Fruit fly (Drosophila melanogaster) whole organism, adult: ENCODE data around the gene CG15772.

Source experiments
- CG11617 ChIP-seq: fragments of 200-800 bp; sonication (Bioruptor generic); optimal IDR thresholded peaks from 2 replicates; lab custom pipeline; 2017; ENCODE audit warnings: mild to moderate bottlenecking, missing biosample characterization, missing genetic modification reagents, missing genetic modification characterization
- CG12768 ChIP-seq: fragments of 200-800 bp; sonication (Bioruptor generic); optimal IDR thresholded peaks from 2 replicates; lab custom pipeline; 2017; ENCODE audit warnings: missing biosample characterization, missing genetic modification characterization, mild to moderate bottlenecking, moderate library complexity, missing genetic modification reagents
- CG14711 ChIP-seq: fragments of 200-800 bp; sonication (Bioruptor generic); optimal IDR thresholded peaks from 2 replicates; lab custom pipeline; 2018; ENCODE audit warnings: missing biosample characterization, mild to moderate bottlenecking, missing genetic modification characterization, moderate library complexity
- CG1620 ChIP-seq: fragments of 200-800 bp; sonication (Bioruptor generic); optimal IDR thresholded peaks from 2 replicates; lab custom pipeline; 2016; ENCODE audit warnings: missing biosample characterization, missing genetic modification characterization
- CG33017 ChIP-seq: fragments of 200-800 bp; sonication (Bioruptor generic); optimal IDR thresholded peaks from 2 replicates; lab custom pipeline; 2018; ENCODE audit warnings: missing biosample characterization, mild to moderate bottlenecking, missing genetic modification characterization, moderate library complexity
- CG5204 ChIP-seq: fragments of 200-800 bp; sonication (Bioruptor generic); optimal IDR thresholded peaks from 2 replicates; lab custom pipeline; 2016; ENCODE audit warnings: missing biosample characterization, missing genetic modification characterization
- CG7045 ChIP-seq: fragments of 200-800 bp; sonication (Bioruptor generic); optimal IDR thresholded peaks from 2 replicates; lab custom pipeline; 2017; ENCODE audit warnings: missing biosample characterization, mild to moderate bottlenecking, missing genetic modification characterization
- CG7101 ChIP-seq: fragments of 200-800 bp; sonication (Bioruptor generic); optimal IDR thresholded peaks from 2 replicates; lab custom pipeline; 2018; ENCODE audit warnings: missing biosample characterization, mild to moderate bottlenecking, missing genetic modification characterization, moderate library complexity
- Clk ChIP-seq: fragments of 200-800 bp; sonication (Bioruptor generic); optimal IDR thresholded peaks from 2 replicates; lab custom pipeline; 2017; ENCODE audit warnings: missing biosample characterization, missing genetic modification characterization
- Crg-1 ChIP-seq: fragments of 200-800 bp; sonication (Bioruptor generic); optimal IDR thresholded peaks from 2 replicates; lab custom pipeline; 2016; ENCODE audit warnings: missing biosample characterization, missing genetic modification characterization
- Hr96 ChIP-seq: fragments of 200-800 bp; sonication (Bioruptor generic); optimal IDR thresholded peaks from 2 replicates; lab custom pipeline; 2016; ENCODE audit warnings: missing biosample characterization, missing genetic modification characterization
- Mnt ChIP-seq: fragments of 200-800 bp; sonication (Bioruptor generic); optimal IDR thresholded peaks from 2 replicates; lab custom pipeline; 2016; ENCODE audit warnings: missing biosample characterization, mild to moderate bottlenecking, missing genetic modification characterization
- bab1 ChIP-seq: fragments of 200-800 bp; sonication (Bioruptor generic); optimal IDR thresholded peaks from 3 replicates; lab custom pipeline; 2019; ENCODE audit warnings: missing biosample characterization, mild to moderate bottlenecking, missing genetic modification characterization, moderate library complexity
- cic ChIP-seq: fragments of 200-800 bp; sonication (Bioruptor generic); optimal IDR thresholded peaks from 2 replicates; lab custom pipeline; 2017; ENCODE audit warnings: missing biosample characterization, mild to moderate bottlenecking, missing genetic modification characterization, moderate library complexity
- cnc ChIP-seq, 2 experiments: fragments of >200 bp; optimal IDR thresholded peaks; 2 replicates each; lab custom pipeline; 2017
- kay ChIP-seq: fragments of 200-800 bp; sonication (Bioruptor generic); peaks from one replicate; lab custom pipeline; 2016; ENCODE audit warnings: missing biosample characterization, missing genetic modification characterization, borderline replicate concordance
- tj ChIP-seq: fragments of 200-800 bp; sonication (Bioruptor generic); optimal IDR thresholded peaks from 3 replicates; lab custom pipeline; 2017; ENCODE audit warnings: missing biosample characterization, mild to moderate bottlenecking, missing genetic modification characterization, moderate library complexity
- toe ChIP-seq: fragments of 200-800 bp; sonication (Bioruptor generic); optimal IDR thresholded peaks from 2 replicates; lab custom pipeline; 2016; ENCODE audit warnings: missing biosample characterization, missing genetic modification characterization

CG15772 gene

dm6 chrX:5786559-5786958 is 34.5 kb downstream of the CG15772 start:
- TF ChIP-seq CG7045, result no peak

- TF ChIP-seq Crg-1 (GFP tag; lab: Kevin White, UChicago) (no peak), CG7101 (tag; lab: Kevin White, UChicago) (no peak), cnc (optimal IDR thresholded peaks at IDR 0.05; lab: Kevin White, UChicago) (no peak), kay (GFP tag; lab: Kevin White, UChicago) (no peak), CG12768 (GFP tag; lab: Kevin White, UChicago) (no peak), CG11617 (no peak), cic (no peak), CG5204 (no peak), Hr96 (GFP tag; lab: Kevin White, UChicago) (no peak), CG14711 (tag; lab: Kevin White, UChicago) (no peak), toe (GFP tag; lab: Kevin White, UChicago) (no peak), Mnt (no peak), CG1620 (GFP tag; lab: Kevin White, UChicago) (no peak), CG33017 (tag; lab: Kevin White, UChicago) (no peak), tj (GFP tag; lab: Kevin White, UChicago) (no peak), bab1 (GFP tag; lab: Kevin White, UChicago) (no peak), CG7045 (no peak)
These were observed 37.1 kb downstream of the CG15772 start, which contains the start of gene CG15767 for dm6 chrX:5789187-5789586. CG15767 (plus strand) TSS chrX:5789487.

DNA sequence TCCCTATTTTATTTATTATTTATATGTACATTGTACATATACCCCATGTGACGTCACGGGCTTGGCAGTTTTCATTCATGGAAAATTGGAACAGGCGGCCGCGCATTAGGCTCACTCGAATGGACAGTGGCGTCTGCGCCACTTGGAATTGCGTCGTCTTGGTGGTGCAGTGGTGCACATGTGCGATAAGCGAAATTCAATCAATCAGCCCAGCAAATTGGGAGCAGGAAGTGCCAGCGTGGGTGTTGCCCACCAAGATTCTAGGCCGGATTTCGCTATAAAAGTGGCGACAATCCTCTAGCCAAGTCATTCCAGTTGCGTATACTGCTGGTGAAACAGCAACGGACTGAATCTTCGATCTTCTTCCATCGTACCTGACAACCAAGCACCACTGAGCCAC is 39.8 kb downstream of the CG15772 start, which contains the start of gene CG12239:
Gene CG12239 (plus strand): TSS at position 301 of the 400 bp plus-strand sequence.
- no peak for TF ChIP-seq Hr96 (GFP tag; lab: Kevin White, UChicago)
- no peak for TF ChIP-seq CG5204
- no peak for TF ChIP-seq CG12768 (GFP tag; lab: Kevin White, UChicago)
- TF ChIP-seq toe (GFP tag; lab: Kevin White, UChicago), result no peak

DNA sequence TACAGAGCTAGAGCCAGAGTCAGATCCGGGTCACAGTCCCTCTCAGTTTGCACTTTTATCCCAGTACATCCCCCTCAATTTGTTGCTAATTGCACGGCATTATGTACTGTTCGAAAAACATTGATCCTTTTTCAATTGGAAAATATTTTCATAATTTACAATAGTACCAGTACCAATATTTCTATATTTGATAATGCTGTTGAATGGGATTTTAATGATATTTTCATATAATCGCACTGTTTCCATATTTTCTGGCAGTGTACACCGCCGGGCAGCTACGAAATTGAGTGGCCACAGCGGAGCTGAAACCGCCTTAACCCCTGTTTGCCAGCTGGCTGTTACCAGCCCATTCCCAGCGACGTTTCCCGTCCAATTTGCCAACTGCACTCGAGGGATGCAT is 48.6 kb downstream of the CG15772 start:
- TF ChIP-seq CG14711 (tag; lab: Kevin White, UChicago) (no peak), Clk (no peak), toe (GFP tag; lab: Kevin White, UChicago) (no peak), CG1620 (GFP tag; lab: Kevin White, UChicago) (no peak), tj (GFP tag; lab: Kevin White, UChicago) (no peak), CG5204 (no peak), CG11617 (no peak), cic (no peak)
